Fruit fly (Drosophila melanogaster): ENCODE measurements around the gene CG7309.

DNA sequence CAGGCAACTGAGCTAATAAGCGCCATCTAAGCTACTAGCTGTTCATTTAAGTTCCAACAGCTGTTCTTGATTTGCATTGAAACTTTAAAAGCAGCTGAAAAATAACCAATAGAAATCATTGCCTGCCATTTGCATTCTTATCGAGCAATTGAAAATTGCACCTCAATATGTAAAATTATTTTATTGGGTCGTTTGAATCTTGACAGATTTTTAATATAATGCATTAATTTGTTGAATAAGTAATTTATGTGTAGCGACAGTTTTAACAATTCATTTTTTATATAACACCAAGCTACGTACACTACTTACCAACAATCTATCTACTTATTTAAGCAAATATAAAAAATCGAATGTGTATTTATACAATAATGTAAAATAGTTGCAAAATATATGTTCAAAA is 1.9 kb upstream of the CG7309 start, which contains the start of gene CG14069:
- no peak for TF ChIP-seq Sin3A (optimal IDR thresholded peaks at IDR 0.05)
- no peak for TF ChIP-seq ttk (optimal IDR thresholded peaks at IDR 0.05)
- TF ChIP-seq psq (optimal IDR thresholded peaks at IDR 0.05) = no peak
- no peak for TF ChIP-seq insv (optimal IDR thresholded peaks at IDR 0.05)
- no peak for TF ChIP-seq Myc (optimal IDR thresholded peaks at IDR 0.05)

All from Kc167 (cell line).